Worm (Caenorhabditis elegans) whole organism, L2 larva: Measurements from ENCODE around the gene H40L08.3.

Experiments
- F13H6.1 ChIP-seq: sonication (generic microtip); optimal IDR thresholded peaks from 2 replicates; lab custom pipeline; 2016; ENCODE audit warnings: missing genetic modification characterization, missing compliant biosample characterization
- R02D3.7 ChIP-seq: fragments of 150-350 bp; optimal IDR thresholded peaks from 2 replicates; lab custom pipeline; 2014; ENCODE audit warnings: missing biosample characterization, missing genetic modification characterization
- Y55F3AM.14 ChIP-seq: fragments of 200-800 bp; sonication (Bioruptor generic); optimal IDR thresholded peaks from 2 replicates; lab custom pipeline; 2018; ENCODE audit warnings: mild to moderate bottlenecking, missing genetic modification characterization, missing compliant biosample characterization
- ZK546.5 ChIP-seq: sonication (generic microtip); optimal IDR thresholded peaks from 2 replicates; lab custom pipeline; 2017; ENCODE audit warnings: missing biosample characterization, missing genetic modification characterization
- alr-1 ChIP-seq: fragments of 150-350 bp; optimal IDR thresholded peaks from 2 replicates; lab custom pipeline; 2014; ENCODE audit warnings: missing biosample characterization, missing genetic modification characterization
- ama-1 ChIP-seq: fragments of 150-350 bp; optimal IDR thresholded peaks from 2 replicates; lab custom pipeline; 2018; ENCODE audit warnings: inconsistent platforms
- blmp-1 ChIP-seq: sonication (generic microtip); optimal IDR thresholded peaks from 2 replicates; lab custom pipeline; 2017; ENCODE audit warnings: missing genetic modification characterization, mild to moderate bottlenecking, missing compliant biosample characterization, antibody characterized with exemption, moderate library complexity; ENCODE audit not compliant: insufficient read depth
- ceh-82 ChIP-seq: fragments of 150-350 bp; optimal IDR thresholded peaks from 2 replicates; lab custom pipeline; 2014; ENCODE audit warnings: missing biosample characterization, missing genetic modification characterization
- crh-2 ChIP-seq: sonication (generic microtip); optimal IDR thresholded peaks from 2 replicates; lab custom pipeline; 2017; ENCODE audit warnings: missing biosample characterization, missing genetic modification characterization
- egl-27 ChIP-seq: sonication (generic microtip); optimal IDR thresholded peaks from 3 replicates; lab custom pipeline; 2017; ENCODE audit warnings: missing biosample characterization, missing genetic modification reagents, missing genetic modification characterization
- elt-1 ChIP-seq: fragments of 150-350 bp; optimal IDR thresholded peaks from 2 replicates; lab custom pipeline; 2014; ENCODE audit warnings: missing biosample characterization, missing genetic modification characterization
- elt-3 ChIP-seq: sonication (generic microtip); optimal IDR thresholded peaks from 2 replicates; lab custom pipeline; 2017; ENCODE audit warnings: missing biosample characterization, missing genetic modification characterization
- fos-1 ChIP-seq: fragments of 150-350 bp; optimal IDR thresholded peaks from 2 replicates; lab custom pipeline; 2014; ENCODE audit warnings: missing biosample characterization, missing genetic modification characterization
- gmeb-1 ChIP-seq: fragments of 150-350 bp; optimal IDR thresholded peaks from 2 replicates; lab custom pipeline; 2014; ENCODE audit warnings: missing biosample characterization, missing genetic modification characterization
- lin-11 ChIP-seq: fragments of 150-350 bp; sonication (generic microtip); optimal IDR thresholded peaks from 2 replicates; lab custom pipeline; 2014; ENCODE audit warnings: missing biosample characterization, missing genetic modification characterization, inconsistent platforms, mixed read lengths
- lin-13 ChIP-seq: fragments of 150-350 bp; optimal IDR thresholded peaks from 2 replicates; lab custom pipeline; 2014; ENCODE audit warnings: missing biosample characterization, missing genetic modification reagents, missing genetic modification characterization
- mab-5 ChIP-seq: fragments of 150-350 bp; optimal IDR thresholded peaks from 2 replicates; lab custom pipeline; 2014; ENCODE audit warnings: missing biosample characterization, missing genetic modification characterization
- mbf-1 ChIP-seq: sonication (generic microtip); optimal IDR thresholded peaks from 2 replicates; lab custom pipeline; 2017; ENCODE audit warnings: missing biosample characterization, missing genetic modification characterization
- mdl-1 ChIP-seq, 2 experiments: fragments of 150-350 bp in 1 of 2; sonication (generic microtip) in 1 of 2; optimal IDR thresholded peaks; 2 replicates each; lab custom pipeline; 2017; ENCODE audit warnings: missing biosample characterization in 2 of 2, missing genetic modification characterization in 2 of 2
- nhr-10 ChIP-seq: sonication (generic microtip); optimal IDR thresholded peaks from 2 replicates; lab custom pipeline; 2017; ENCODE audit warnings: missing biosample characterization, missing genetic modification characterization
- nhr-11 ChIP-seq: fragments of 150-350 bp; optimal IDR thresholded peaks from 2 replicates; lab custom pipeline; 2014; ENCODE audit warnings: missing biosample characterization, missing genetic modification characterization
- nhr-12 ChIP-seq: fragments of 150-350 bp; optimal IDR thresholded peaks from 2 replicates; lab custom pipeline; 2014; ENCODE audit warnings: missing biosample characterization, missing genetic modification characterization
- nhr-129 ChIP-seq: fragments of 150-350 bp; optimal IDR thresholded peaks from 2 replicates; lab custom pipeline; 2014; ENCODE audit warnings: missing biosample characterization, missing genetic modification characterization
- nhr-21 ChIP-seq: fragments of 150-350 bp; optimal IDR thresholded peaks from 2 replicates; lab custom pipeline; 2014; ENCODE audit warnings: missing biosample characterization, missing genetic modification characterization
- nhr-23 ChIP-seq: fragments of 150-350 bp; optimal IDR thresholded peaks from 2 replicates; lab custom pipeline; 2014; ENCODE audit warnings: missing biosample characterization, missing genetic modification reagents, missing genetic modification characterization
- nhr-237 ChIP-seq: fragments of 150-350 bp; optimal IDR thresholded peaks from 2 replicates; lab custom pipeline; 2014; ENCODE audit warnings: missing biosample characterization, missing genetic modification characterization
- nhr-25 ChIP-seq: fragments of 150-350 bp; sonication (generic microtip); optimal IDR thresholded peaks from 3 replicates; lab custom pipeline; 2014; ENCODE audit warnings: missing biosample characterization, missing genetic modification characterization
- nhr-6 ChIP-seq: fragments of 150-350 bp; optimal IDR thresholded peaks from 2 replicates; lab custom pipeline; 2014; ENCODE audit warnings: missing biosample characterization, missing genetic modification characterization
- peb-1 ChIP-seq: fragments of 150-350 bp; optimal IDR thresholded peaks from 2 replicates; lab custom pipeline; 2014; ENCODE audit warnings: missing biosample characterization, missing genetic modification characterization
- sma-3 ChIP-seq: sonication (generic microtip); optimal IDR thresholded peaks from 2 replicates; lab custom pipeline; 2016; ENCODE audit warnings: missing genetic modification reagents, missing genetic modification characterization, missing compliant biosample characterization
- sma-9 ChIP-seq, 2 experiments: fragments of 150-350 bp in 1 of 2; sonication (generic microtip) in 1 of 2; optimal IDR thresholded peaks; 2 replicates each; lab custom pipeline; 2014 to 2016; ENCODE audit warnings: missing genetic modification characterization in 2 of 2, mild to moderate bottlenecking in 1 of 2, missing biosample characterization in 1 of 2, missing compliant biosample characterization in 1 of 2, missing genetic modification reagents in 1 of 2, moderate library complexity in 1 of 2
- snpc-4 ChIP-seq: fragments of 150-350 bp; optimal IDR thresholded peaks from 2 replicates; lab custom pipeline; 2014; ENCODE audit warnings: missing biosample characterization, missing genetic modification characterization
- unc-39 ChIP-seq: fragments of 150-350 bp; optimal IDR thresholded peaks from 2 replicates; lab custom pipeline; 2014; ENCODE audit warnings: missing biosample characterization, missing genetic modification characterization
- unc-55 ChIP-seq: fragments of 150-350 bp; sonication (generic microtip); optimal IDR thresholded peaks from 3 replicates; lab custom pipeline; 2014; ENCODE audit warnings: missing biosample characterization, missing genetic modification reagents, missing genetic modification characterization
- zag-1 ChIP-seq: fragments of 150-350 bp; optimal IDR thresholded peaks from 2 replicates; lab custom pipeline; 2014; ENCODE audit warnings: missing biosample characterization, missing genetic modification characterization
- ztf-1 ChIP-seq: fragments of 200-800 bp; sonication (Bioruptor generic); conservative IDR thresholded peaks from 2 replicates; pipeline ENCODE4 v1.3.6; 2022; ENCODE audit warnings: missing genetic modification characterization, missing compliant biosample characterization
- ztf-11 ChIP-seq: sonication (generic microtip); optimal IDR thresholded peaks from 2 replicates; lab custom pipeline; 2017; ENCODE audit warnings: missing biosample characterization, missing genetic modification characterization

The H40L08.3 gene

ce11 chrX:15060303-15060702, 15.6 kb downstream of the H40L08.3 start, which contains the start of gene fbxa-96:
Gene fbxa-96, minus strand, starts transcription at chrX:15060403.
- no peak for TF ChIP-seq snpc-4 (tag; lab: Kevin White, UChicago)
- TF ChIP-seq lin-11 (tag; lab: Kevin White, UChicago): no peak
- TF ChIP-seq elt-3 (tag; lab: Kevin White, UChicago): no peak
- TF ChIP-seq nhr-12 (tag; lab: Kevin White, UChicago): no peak
- no peak for TF ChIP-seq ceh-82
- no peak for TF ChIP-seq lin-13
- no peak for TF ChIP-seq egl-27
- no peak for TF ChIP-seq sma-3 (GFP tag; lab: Kevin White, UChicago)
- no peak for TF ChIP-seq F13H6.1
- no peak for TF ChIP-seq fos-1
- TF ChIP-seq mab-5 (tag; lab: Kevin White, UChicago): no peak
- no peak for TF ChIP-seq ama-1
- TF ChIP-seq gmeb-1: no peak
- no peak for TF ChIP-seq nhr-129 (tag; lab: Kevin White, UChicago)
- TF ChIP-seq ztf-11 (tag; lab: Kevin White, UChicago): no peak
- no peak for TF ChIP-seq nhr-6 (tag; lab: Kevin White, UChicago)
- TF ChIP-seq unc-55 (GFP tag; lab: Kevin White, UChicago): no peak
- no peak for TF ChIP-seq nhr-10

- TF ChIP-seq nhr-12 (tag; lab: Kevin White, UChicago): no peak
- TF ChIP-seq blmp-1 (tag; lab: Kevin White, UChicago): no peak
- no peak for TF ChIP-seq mbf-1 (tag; lab: Kevin White, UChicago)
- no peak for TF ChIP-seq unc-39
- no peak for TF ChIP-seq R02D3.7 (tag; lab: Kevin White, UChicago)
Measured at ce11 chrX:15057900-15058299, 18.0 kb downstream of the H40L08.3 start.

DNA sequence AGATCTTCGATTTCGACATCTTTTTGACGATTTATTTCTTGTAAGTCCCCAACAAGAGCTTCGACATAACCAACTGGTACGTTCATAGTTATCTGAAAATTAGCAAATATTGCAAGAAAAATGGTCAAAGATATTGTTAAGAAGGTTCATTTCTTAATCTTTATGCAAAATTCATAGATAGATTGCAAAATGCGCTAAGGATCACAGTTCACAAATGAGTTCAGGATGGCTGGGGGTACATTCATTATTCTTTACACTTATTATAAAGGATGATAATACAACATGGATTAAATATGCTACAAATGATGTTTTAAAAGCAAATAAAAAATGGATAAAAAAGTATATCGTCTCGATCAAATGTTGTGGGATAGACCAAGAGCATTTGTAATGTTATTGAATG, 19.2 kb downstream of the H40L08.3 start, which contains the start of gene H03G16.5:
Gene H03G16.5 (minus strand): TSS at position 101 of the 400 bp plus-strand sequence.
- TF ChIP-seq elt-1 (tag; lab: Kevin White, UChicago): no peak
- no peak for TF ChIP-seq nhr-25 (tag; lab: Kevin White, UChicago)
- TF ChIP-seq elt-3 (tag; lab: Kevin White, UChicago): no peak
- no peak for TF ChIP-seq nhr-23 (tag; lab: Kevin White, UChicago)
- no peak for TF ChIP-seq blmp-1 (tag; lab: Kevin White, UChicago)
- no peak for TF ChIP-seq ztf-1 (GFP tag; lab: Robert Waterston, UW)
- no peak for TF ChIP-seq nhr-129 (tag; lab: Kevin White, UChicago)
- no peak for TF ChIP-seq egl-27
- no peak for TF ChIP-seq Y55F3AM.14 (GFP tag; lab: Kevin White, UChicago)
- TF ChIP-seq R02D3.7 (tag; lab: Kevin White, UChicago): no peak
- TF ChIP-seq nhr-12 (tag; lab: Kevin White, UChicago): no peak
- no peak for TF ChIP-seq snpc-4 (tag; lab: Kevin White, UChicago)
- no peak for TF ChIP-seq nhr-21 (tag; lab: Kevin White, UChicago)
- TF ChIP-seq mdl-1 (tag; optimal IDR thresholded peaks at IDR 0.05; lab: Kevin White, UChicago): no peak
- no peak for TF ChIP-seq nhr-237 (tag; lab: Kevin White, UChicago)
- no peak for TF ChIP-seq ceh-82
- TF ChIP-seq nhr-10: no peak
- no peak for TF ChIP-seq peb-1 (tag; lab: Kevin White, UChicago)

ce11 chrX:15055914-15056313, 20.0 kb downstream of the H40L08.3 start, which contains the start of gene H03G16.7:
Gene H03G16.7, minus strand, starts transcription at chrX:15056014.
- no peak for TF ChIP-seq nhr-21 (tag; lab: Kevin White, UChicago)
- no peak for TF ChIP-seq alr-1
- TF ChIP-seq zag-1 (tag; lab: Kevin White, UChicago): no peak
- TF ChIP-seq unc-39: no peak
- TF ChIP-seq nhr-11 (tag; lab: Kevin White, UChicago): no peak
- TF ChIP-seq ztf-11 (tag; lab: Kevin White, UChicago): no peak
- TF ChIP-seq crh-2 (tag; lab: Kevin White, UChicago): no peak
- TF ChIP-seq sma-9 (GFP tag; optimal IDR thresholded peaks at IDR 0.05; lab: Kevin White, UChicago): no peak
- no peak for TF ChIP-seq sma-9 (tag; optimal IDR thresholded peaks at IDR 0.05; lab: Kevin White, UChicago)
- no peak for TF ChIP-seq ZK546.5 (tag; lab: Kevin White, UChicago)
- no peak for TF ChIP-seq lin-13
- TF ChIP-seq, all 48 proteins: peak for 0
